Worm (Caenorhabditis elegans) whole organism, mixed stage, embryonic: ENCODE results near the gene gln-3.

ENCODE experiments used
- bed-3 ChIP-seq: fragments of 200-800 bp; sonication (Bioruptor generic); optimal IDR thresholded peaks from 3 replicates; lab custom pipeline; 2018; ENCODE audit warnings: mild to moderate bottlenecking, missing genetic modification characterization, moderate library complexity, missing compliant biosample characterization
- ceh-83 ChIP-seq: fragments of 200-800 bp; sonication (Bioruptor generic); optimal IDR thresholded peaks from 2 replicates; lab custom pipeline; 2018; ENCODE audit warnings: mild to moderate bottlenecking, missing genetic modification characterization, missing compliant biosample characterization
- ces-1 ChIP-seq: fragments of 150-350 bp; optimal IDR thresholded peaks from 2 replicates; lab custom pipeline; 2014; ENCODE audit warnings: missing biosample characterization, missing genetic modification reagents, missing genetic modification characterization
- cnd-1 ChIP-seq: fragments of 200-800 bp; sonication (Bioruptor generic); optimal IDR thresholded peaks from 2 replicates; lab custom pipeline; 2018; ENCODE audit warnings: mild to moderate bottlenecking, missing genetic modification characterization, missing compliant biosample characterization
- elt-3 ChIP-seq: fragments of 150-350 bp; optimal IDR thresholded peaks from 2 replicates; lab custom pipeline; 2014; ENCODE audit warnings: missing biosample characterization, missing genetic modification characterization
- ham-2 ChIP-seq: fragments of 200-800 bp; sonication (Bioruptor generic); optimal IDR thresholded peaks from 2 replicates; lab custom pipeline; 2018; ENCODE audit warnings: mild to moderate bottlenecking, missing genetic modification characterization, missing compliant biosample characterization
- lin-13 ChIP-seq: fragments of 150-350 bp; optimal IDR thresholded peaks from 2 replicates; lab custom pipeline; 2014; ENCODE audit warnings: missing biosample characterization, missing genetic modification characterization
- mep-1 ChIP-seq: fragments of 150-350 bp; optimal IDR thresholded peaks from 2 replicates; lab custom pipeline; 2017; ENCODE audit warnings: missing biosample characterization, missing genetic modification reagents, missing genetic modification characterization, inconsistent platforms
- nhr-12 ChIP-seq: fragments of 150-350 bp; optimal IDR thresholded peaks from 2 replicates; lab custom pipeline; 2014; ENCODE audit warnings: missing biosample characterization, missing genetic modification characterization
- nhr-237 ChIP-seq: fragments of 150-350 bp; optimal IDR thresholded peaks from 2 replicates; lab custom pipeline; 2014; ENCODE audit warnings: missing biosample characterization, missing genetic modification characterization
- pha-4 ChIP-seq: fragments of 150-350 bp; optimal IDR thresholded peaks from 2 replicates; lab custom pipeline; 2018; ENCODE audit warnings: missing biosample characterization, missing genetic modification reagents, missing genetic modification characterization
- unc-62 ChIP-seq: fragments of 150-350 bp; optimal IDR thresholded peaks from 2 replicates; lab custom pipeline; 2014; ENCODE audit warnings: missing biosample characterization, missing genetic modification reagents, missing genetic modification characterization
- ztf-11 ChIP-seq: fragments of 150-350 bp; optimal IDR thresholded peaks from 2 replicates; lab custom pipeline; 2014; ENCODE audit warnings: missing biosample characterization, missing genetic modification characterization

- TF ChIP-seq nhr-12 (tag; lab: Kevin White, UChicago) (no peak), ceh-83 (GFP tag; lab: Kevin White, UChicago) (no peak), ztf-11 (no peak), lin-13 (no peak), bed-3 (GFP tag; lab: Kevin White, UChicago) (no peak), mep-1 (tag; lab: Kevin White, UChicago) (no peak), unc-62 (no peak), elt-3 (no peak), ham-2 (no peak), ces-1 (no peak), cnd-1 (no peak), pha-4 (no peak), nhr-237 (tag; lab: Kevin White, UChicago) (no peak)
Observed at ce11 chrIV:16133776-16134175, 36.7 kb downstream of the gln-3 start.
